Fruit fly (Drosophila melanogaster): ENCODE data around the gene Whamy.

Whamy gene

dm6 chr3R:9777941-9778360, 3.7 kb upstream of the Whamy start, which contains the start of gene RpS29 (continued):
- TF ChIP-seq sug (tag; optimal IDR thresholded peaks at IDR 0.05) (peak; percentile 89), pb (GFP tag; optimal IDR thresholded peaks at IDR 0.05) (peak; percentile 78), CG15269 (tag; optimal IDR thresholded peaks at IDR 0.05) (peak; percentile 58), pfk (GFP tag; optimal IDR thresholded peaks at IDR 0.05) (peak; percentile 77), CG12155 (GFP tag; optimal IDR thresholded peaks at IDR 0.05) (peak; percentile 97), Nf-YC (tag; optimal IDR thresholded peaks at IDR 0.05) (peak; percentile 68), bcd (GFP tag; optimal IDR thresholded peaks at IDR 0.05) (peak; percentile 85), hkb (optimal IDR thresholded peaks at IDR 0.05) (no peak), hkb (GFP tag; IDR thresholded peaks at IDR 0.05) (peak; percentile 52), MBD-R2 (GFP tag; IDR thresholded peaks at IDR 0.05) (peak; percentile 78), CG10274 (GFP tag; optimal IDR thresholded peaks at IDR 0.05) (peak; percentile 47), CG2889 (GFP tag; IDR thresholded peaks at IDR 0.05) (peak; percentile 65; the same call in 1 of the 3 replicates), CG11085 (GFP tag; IDR thresholded peaks at IDR 0.05) (peak; percentile 79), CG6854 (GFP tag; optimal IDR thresholded peaks at IDR 0.05) (peak; percentile 66), dmrt99B (tag; optimal IDR thresholded peaks at IDR 0.05) (peak; percentile 44), CG10366 (GFP tag; IDR thresholded peaks at IDR 0.05) (peak; percentile 86), ci (GFP tag; IDR thresholded peaks at IDR 0.05) (peak; percentile 93), Dek (tag; optimal IDR thresholded peaks at IDR 0.05) (peak; percentile 77), bbx (GFP tag; IDR thresholded peaks at IDR 0.05; ENCODE audit: partially characterized antibody) (peak; percentile 95), CG4404 (GFP tag; IDR thresholded peaks at IDR 0.05) (peak; percentile 46; the same call in 1 of the 2 replicates), CG10147 (GFP tag; optimal IDR thresholded peaks at IDR 0.05) (peak; percentile 58), Poxn (GFP tag; IDR thresholded peaks at IDR 0.05) (peak; percentile 60; the same call in 1 of the 2 replicates), insv (GFP tag; optimal IDR thresholded peaks at IDR 0.05) (peak in 1 of 2 experiments; percentile 73), tin (GFP tag; optimal IDR thresholded peaks at IDR 0.05) (peak; percentile 74), Abd-B (GFP tag; optimal IDR thresholded peaks at IDR 0.05) (peak; percentile 40), Nf-YA (GFP tag; IDR thresholded peaks at IDR 0.05) (peak; percentile 59), Atf-2 (GFP tag; optimal IDR thresholded peaks at IDR 0.05) (peak; percentile 30), CG6813 (GFP tag; optimal IDR thresholded peaks at IDR 0.05) (peak; percentile 82), Kr (GFP tag; optimal IDR thresholded peaks at IDR 0.05) (no peak), unc-4 (GFP tag; IDR thresholded peaks at IDR 0.05; ENCODE audit: partially characterized antibody) (peak; percentile 97), Meics (GFP tag; optimal IDR thresholded peaks at IDR 0.05) (peak; percentile 87), eyg (GFP tag; optimal IDR thresholded peaks at IDR 0.05) (peak; percentile 70), Hand (GFP tag; optimal IDR thresholded peaks at IDR 0.05) (peak; percentile 62), MTF-1 (GFP tag; optimal IDR thresholded peaks at IDR 0.05; ENCODE audit: borderline replicate concordance) (peak; percentile 79), CkIIα-i1 (GFP tag; IDR thresholded peaks at IDR 0.05) (0 out of 2 replicates have a peak, but pooled peaks have one; percentile 33), CG18619 (GFP tag; optimal IDR thresholded peaks at IDR 0.05) (peak; percentile 83), cas (GFP tag; IDR thresholded peaks at IDR 0.05) (peak; percentile 68; the same call in 1 of the 2 replicates), CG2129 (GFP tag; IDR thresholded peaks at IDR 0.05; ENCODE audit: partially characterized antibody) (peak; percentile 84), HmgD (GFP tag; optimal IDR thresholded peaks at IDR 0.05) (peak; percentile 92), CG13775 (GFP tag; optimal IDR thresholded peaks at IDR 0.05) (peak; percentile 77), CG4282 (GFP tag; optimal IDR thresholded peaks at IDR 0.05) (peak; percentile 84), CG9876 (GFP tag; optimal IDR thresholded peaks at IDR 0.05) (peak; percentile 91), CG12236 (GFP tag; optimal IDR thresholded peaks at IDR 0.05) (peak; percentile 42), CG15514 (GFP tag; optimal IDR thresholded peaks at IDR 0.05) (peak; percentile 95), NC2α (GFP tag; optimal IDR thresholded peaks at IDR 0.05) (peak; percentile 53), CG8765 (GFP tag; IDR thresholded peaks at IDR 0.05) (no peak), slou (GFP tag; optimal IDR thresholded peaks at IDR 0.05) (peak; percentile 79), kni (GFP tag; optimal IDR thresholded peaks at IDR 0.05) (peak; percentile 78), CG10543 (GFP tag; optimal IDR thresholded peaks at IDR 0.05) (peak; percentile 93), Deaf1 (tag; optimal IDR thresholded peaks at IDR 0.05) (peak; percentile 43)

All from whole organism, embryonic.